Worm (Caenorhabditis elegans) whole organism, L3 larva: ENCODE results near the gene sphk-1.

Experiments used
- R02D3.7 ChIP-seq: fragments of 150-350 bp; optimal IDR thresholded peaks from 2 replicates; lab custom pipeline; 2014; ENCODE audit warnings: missing biosample characterization, missing genetic modification characterization
- ZK546.5 ChIP-seq: sonication (generic microtip); optimal IDR thresholded peaks from 2 replicates; lab custom pipeline; 2017; ENCODE audit warnings: missing biosample characterization, missing genetic modification characterization
- aly-2 ChIP-seq: fragments of 150-350 bp; optimal IDR thresholded peaks from 2 replicates; lab custom pipeline; 2014; ENCODE audit warnings: missing biosample characterization, missing genetic modification characterization
- ama-1 ChIP-seq: fragments of 150-350 bp; optimal IDR thresholded peaks from 2 replicates; lab custom pipeline; 2018
- ceh-16 ChIP-seq: sonication (generic microtip); optimal IDR thresholded peaks from 2 replicates; lab custom pipeline; 2017; ENCODE audit warnings: missing biosample characterization, missing genetic modification characterization
- ceh-28 ChIP-seq: fragments of 150-350 bp; optimal IDR thresholded peaks from 2 replicates; lab custom pipeline; 2014; ENCODE audit warnings: missing biosample characterization, missing genetic modification reagents, missing genetic modification characterization
- ceh-82 ChIP-seq: fragments of 150-350 bp; optimal IDR thresholded peaks from 2 replicates; lab custom pipeline; 2014; ENCODE audit warnings: missing biosample characterization, missing genetic modification characterization
- ceh-9 ChIP-seq: sonication (generic microtip); optimal IDR thresholded peaks from 2 replicates; lab custom pipeline; 2018; ENCODE audit warnings: missing biosample characterization, missing genetic modification characterization
- daf-12 ChIP-seq: fragments of 150-350 bp; optimal IDR thresholded peaks from 2 replicates; lab custom pipeline; 2014; ENCODE audit warnings: missing biosample characterization, missing genetic modification reagents, missing genetic modification characterization
- egl-27 ChIP-seq: sonication (generic microtip); optimal IDR thresholded peaks from 4 replicates; lab custom pipeline; 2017; ENCODE audit warnings: missing biosample characterization, missing genetic modification reagents, missing genetic modification characterization
- egl-5 ChIP-seq: fragments of 150-350 bp; optimal IDR thresholded peaks from 2 replicates; lab custom pipeline; 2017; ENCODE audit warnings: missing biosample characterization, missing genetic modification reagents, missing genetic modification characterization, inconsistent platforms
- elt-1 ChIP-seq: fragments of 150-350 bp; optimal IDR thresholded peaks from 2 replicates; lab custom pipeline; 2014; ENCODE audit warnings: missing biosample characterization, missing genetic modification characterization
- elt-2 ChIP-seq: sonication (generic microtip); optimal IDR thresholded peaks from 2 replicates; lab custom pipeline; 2016; ENCODE audit warnings: missing genetic modification reagents, mild to moderate bottlenecking, missing genetic modification characterization, missing compliant biosample characterization
- elt-3 ChIP-seq, 3 experiments: fragments of 150-350 bp in 1 of 3; sonication (generic microtip) in 2 of 3; optimal IDR thresholded peaks; 2 replicates in 2 of 3; 4 replicates in 1 of 3; lab custom pipeline; 2014 to 2017; ENCODE audit warnings: missing biosample characterization in 3 of 3, missing genetic modification characterization in 3 of 3
- eor-1 ChIP-seq, 2 experiments: fragments of 150-350 bp; optimal IDR thresholded peaks; 2 replicates each; lab custom pipeline; 2014 to 2018; ENCODE audit warnings: missing biosample characterization in 2 of 2, missing genetic modification characterization in 2 of 2
- fkh-10 ChIP-seq: sonication (generic microtip); optimal IDR thresholded peaks from 2 replicates; lab custom pipeline; 2017; ENCODE audit warnings: missing biosample characterization, missing genetic modification reagents, missing genetic modification characterization
- fkh-2 ChIP-seq: fragments of 150-350 bp; optimal IDR thresholded peaks from 2 replicates; lab custom pipeline; 2014; ENCODE audit warnings: missing biosample characterization, missing genetic modification reagents, missing genetic modification characterization
- fos-1 ChIP-seq: fragments of 150-350 bp; optimal IDR thresholded peaks from 2 replicates; lab custom pipeline; 2014; ENCODE audit warnings: missing biosample characterization, missing genetic modification characterization
- hmg-11 ChIP-seq: sonication (generic microtip); optimal IDR thresholded peaks from 2 replicates; lab custom pipeline; 2016; ENCODE audit warnings: missing genetic modification characterization, missing compliant biosample characterization
- jun-1 ChIP-seq: fragments of 150-350 bp; optimal IDR thresholded peaks from 2 replicates; lab custom pipeline; 2014; ENCODE audit warnings: missing biosample characterization, missing genetic modification reagents, missing genetic modification characterization
- lin-15B ChIP-seq: fragments of 150-350 bp; optimal IDR thresholded peaks from 2 replicates; lab custom pipeline; 2014; ENCODE audit warnings: missing biosample characterization, missing genetic modification characterization
- lin-39 ChIP-seq: fragments of 150-350 bp; optimal IDR thresholded peaks from 2 replicates; lab custom pipeline; 2018; ENCODE audit warnings: missing biosample characterization, missing genetic modification reagents, missing genetic modification characterization
- lsy-12 ChIP-seq: sonication (generic microtip); optimal IDR thresholded peaks from 2 replicates; lab custom pipeline; 2016; ENCODE audit warnings: mild to moderate bottlenecking, missing genetic modification characterization, missing compliant biosample characterization
- mdl-1 ChIP-seq: fragments of 150-350 bp; optimal IDR thresholded peaks from 2 replicates; lab custom pipeline; 2014; ENCODE audit warnings: missing biosample characterization, missing genetic modification characterization
- mml-1 ChIP-seq: fragments of 150-350 bp; sonication (generic microtip); optimal IDR thresholded peaks from 3 replicates; lab custom pipeline; 2014; ENCODE audit warnings: missing biosample characterization, missing genetic modification characterization
- nfya-1 ChIP-seq: sonication (generic microtip); optimal IDR thresholded peaks from 2 replicates; lab custom pipeline; 2017; ENCODE audit warnings: missing genetic modification characterization, mild to moderate bottlenecking, missing compliant biosample characterization, antibody characterized with exemption, moderate library complexity; ENCODE audit not compliant: insufficient read depth
- nhr-11 ChIP-seq: fragments of 150-350 bp; optimal IDR thresholded peaks from 2 replicates; lab custom pipeline; 2014; ENCODE audit warnings: missing biosample characterization, missing genetic modification characterization
- nhr-12 ChIP-seq: fragments of 150-350 bp; optimal IDR thresholded peaks from 2 replicates; lab custom pipeline; 2014; ENCODE audit warnings: missing biosample characterization, missing genetic modification characterization
- nhr-23 ChIP-seq: fragments of 150-350 bp; optimal IDR thresholded peaks from 2 replicates; lab custom pipeline; 2014; ENCODE audit warnings: missing biosample characterization, missing genetic modification reagents, missing genetic modification characterization
- nhr-237 ChIP-seq: fragments of 150-350 bp; optimal IDR thresholded peaks from 2 replicates; lab custom pipeline; 2014; ENCODE audit warnings: missing biosample characterization, missing genetic modification characterization
- nhr-25 ChIP-seq: sonication (generic microtip); optimal IDR thresholded peaks from 2 replicates; lab custom pipeline; 2017; ENCODE audit warnings: missing biosample characterization, missing genetic modification characterization
- nhr-28 ChIP-seq: fragments of 150-350 bp; optimal IDR thresholded peaks from 2 replicates; lab custom pipeline; 2014; ENCODE audit warnings: missing biosample characterization, missing genetic modification characterization
- nhr-43 ChIP-seq: sonication (generic microtip); optimal IDR thresholded peaks from 2 replicates; lab custom pipeline; 2016; ENCODE audit warnings: mild to moderate bottlenecking, missing genetic modification characterization, missing compliant biosample characterization; ENCODE audit not compliant: poor library complexity, severe bottlenecking
- nhr-67 ChIP-seq: fragments of 150-350 bp; optimal IDR thresholded peaks from 2 replicates; lab custom pipeline; 2014; ENCODE audit warnings: missing biosample characterization, missing genetic modification characterization
- nhr-76 ChIP-seq: fragments of 150-350 bp; sonication (generic microtip); optimal IDR thresholded peaks from 5 replicates; lab custom pipeline; 2014; ENCODE audit warnings: missing biosample characterization, missing genetic modification characterization
- nhr-77 ChIP-seq: fragments of 150-350 bp; optimal IDR thresholded peaks from 2 replicates; lab custom pipeline; 2014; ENCODE audit warnings: missing biosample characterization, missing genetic modification characterization
- pha-4 ChIP-seq: fragments of 150-350 bp; optimal IDR thresholded peaks from 2 replicates; lab custom pipeline; 2014; ENCODE audit warnings: missing biosample characterization, missing genetic modification reagents, missing genetic modification characterization
- pqm-1 ChIP-seq: fragments of 150-350 bp; optimal IDR thresholded peaks from 2 replicates; lab custom pipeline; 2017; ENCODE audit warnings: missing biosample characterization, missing genetic modification characterization, inconsistent platforms
- sea-2 ChIP-seq: fragments of 150-350 bp; sonication (generic microtip); optimal IDR thresholded peaks from 4 replicates; lab custom pipeline; 2014; ENCODE audit warnings: missing biosample characterization, missing genetic modification reagents, missing genetic modification characterization
- skn-1 ChIP-seq: fragments of 150-350 bp; optimal IDR thresholded peaks from 2 replicates; lab custom pipeline; 2014; ENCODE audit warnings: missing biosample characterization, missing genetic modification characterization
- snpc-4 ChIP-seq: fragments of 150-350 bp; optimal IDR thresholded peaks from 2 replicates; lab custom pipeline; 2014; ENCODE audit warnings: missing biosample characterization, missing genetic modification characterization
- tbx-2 ChIP-seq: sonication (generic microtip); optimal IDR thresholded peaks from 2 replicates; lab custom pipeline; 2016; ENCODE audit warnings: mild to moderate bottlenecking, missing genetic modification characterization, missing compliant biosample characterization
- unc-39 ChIP-seq: sonication (generic microtip); optimal IDR thresholded peaks from 4 replicates; lab custom pipeline; 2017; ENCODE audit warnings: missing biosample characterization, missing genetic modification characterization
- unc-62 ChIP-seq: fragments of 150-350 bp; sonication (generic microtip); optimal IDR thresholded peaks from 4 replicates; lab custom pipeline; 2014; ENCODE audit warnings: missing biosample characterization, missing genetic modification reagents, missing genetic modification characterization
- zag-1 ChIP-seq: fragments of 150-350 bp; optimal IDR thresholded peaks from 2 replicates; lab custom pipeline; 2014; ENCODE audit warnings: missing biosample characterization, missing genetic modification characterization
- ztf-11 ChIP-seq: fragments of 150-350 bp; optimal IDR thresholded peaks from 2 replicates; lab custom pipeline; 2014; ENCODE audit warnings: missing biosample characterization, missing genetic modification characterization
- ztf-4 ChIP-seq: fragments of 150-350 bp; optimal IDR thresholded peaks from 2 replicates; lab custom pipeline; 2014; ENCODE audit warnings: missing biosample characterization, missing genetic modification characterization

Gene sphk-1

DNA sequence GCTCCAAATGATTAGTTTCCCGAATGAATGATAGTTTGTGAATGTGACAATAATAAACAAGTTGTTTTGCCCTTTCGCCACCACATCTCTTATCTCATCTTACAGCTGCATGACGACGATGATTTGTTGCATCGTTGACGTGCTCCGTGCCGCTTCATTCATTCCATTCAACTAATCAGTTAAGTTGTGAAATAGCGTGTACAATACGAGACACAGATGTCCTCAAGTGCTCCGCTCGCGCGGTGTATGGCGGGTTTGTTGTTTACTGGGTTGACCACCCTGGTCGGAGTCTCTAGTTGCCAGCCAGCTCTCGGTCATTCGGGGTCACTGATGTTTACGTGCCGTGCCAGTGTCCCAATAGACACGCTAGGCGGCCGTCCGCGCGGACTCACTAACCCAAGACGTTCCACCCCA, 46.5 kb upstream of the sphk-1 start:
- TF ChIP-seq tbx-2 (tag; lab: Kevin White, UChicago) (no peak), pqm-1 (tag; lab: Kevin White, UChicago) (peak; percentile 73), ama-1 (lab: Kevin White, UChicago) (no peak), nhr-76 (tag; lab: Kevin White, UChicago) (no peak), lsy-12 (tag; lab: Kevin White, UChicago) (no peak), elt-2 (tag; lab: Kevin White, UChicago) (peak; percentile 19), pha-4 (peak; percentile 57), aly-2 (no peak)

ce11 chrII:8747246-8747938, 45.9 kb upstream of the sphk-1 start:
- TF ChIP-seq fkh-2 (tag; lab: Kevin White, UChicago) = no peak
- TF ChIP-seq ceh-9 = no peak
- TF ChIP-seq ZK546.5 (tag; lab: Kevin White, UChicago) = no peak
- no peak for TF ChIP-seq lin-15B (tag; lab: Kevin White, UChicago)
- TF ChIP-seq nfya-1 (tag; lab: Kevin White, UChicago) = peak; percentile 46
- no peak for TF ChIP-seq unc-39 (tag; lab: Kevin White, UChicago)
- no peak for TF ChIP-seq skn-1 (tag; lab: Kevin White, UChicago)
- TF ChIP-seq lsy-12 (tag; lab: Kevin White, UChicago) = peak; percentile 55
- TF ChIP-seq zag-1 (tag; lab: Kevin White, UChicago) = no peak
- no peak for TF ChIP-seq mdl-1
- TF ChIP-seq ceh-16 (tag; lab: Kevin White, UChicago) = no peak
- peak; percentile 52 for TF ChIP-seq lin-39 (tag; lab: Kevin White, UChicago)
- TF ChIP-seq nhr-237 = no peak
- peak; percentile 27 for TF ChIP-seq unc-62 (GFP tag; lab: Kevin White, UChicago)
- TF ChIP-seq elt-1 (tag; lab: Kevin White, UChicago) = no peak
- peak; percentile 60 for TF ChIP-seq elt-2 (tag; lab: Kevin White, UChicago)
- no peak for TF ChIP-seq ztf-11 (tag; lab: Kevin White, UChicago)
- TF ChIP-seq nhr-77 (tag; lab: Kevin White, UChicago) = no peak
- peak; percentile 30 for TF ChIP-seq R02D3.7 (tag; lab: Kevin White, UChicago)
- TF ChIP-seq fkh-10 (GFP tag; lab: Kevin White, UChicago) = no peak
- no peak for TF ChIP-seq fos-1 (tag; lab: Kevin White, UChicago)
- no peak for TF ChIP-seq eor-1 (tag; optimal IDR thresholded peaks at IDR 0.05; lab: Kevin White, UChicago)
- peak; percentile 70 for TF ChIP-seq tbx-2 (tag; lab: Kevin White, UChicago)
- TF ChIP-seq ceh-82 (tag; lab: Kevin White, UChicago) = no peak
- TF ChIP-seq nhr-67 = no peak
- TF ChIP-seq sea-2 (GFP tag; lab: Kevin White, UChicago) = no peak
- TF ChIP-seq daf-12 = no peak
- peak; percentile 42 for TF ChIP-seq nhr-23 (tag; lab: Kevin White, UChicago)
- no peak for TF ChIP-seq egl-27 (tag; lab: Kevin White, UChicago)
- peak; percentile 99 for TF ChIP-seq ama-1 (lab: Kevin White, UChicago)
- TF ChIP-seq ceh-28 (tag; lab: Kevin White, UChicago) = no peak
- TF ChIP-seq jun-1 (tag; lab: Kevin White, UChicago) = no peak
- no peak for TF ChIP-seq snpc-4
- peak; percentile 95 for TF ChIP-seq nhr-43 (tag; lab: Kevin White, UChicago)
- peak; percentile 21 for TF ChIP-seq hmg-11 (tag; lab: Kevin White, UChicago)
- TF ChIP-seq nhr-11 = no peak
- TF ChIP-seq mml-1 (tag; lab: Kevin White, UChicago) = no peak
- TF ChIP-seq nhr-12 = no peak
- no peak for TF ChIP-seq pqm-1 (tag; lab: Kevin White, UChicago)
- peak in 1 of 3 experiments; percentile 72 for TF ChIP-seq elt-3 (tag; optimal IDR thresholded peaks at IDR 0.05; lab: Kevin White, UChicago)
- TF ChIP-seq nhr-28 (tag; lab: Kevin White, UChicago) = no peak
- TF ChIP-seq egl-5 (tag; lab: Kevin White, UChicago) = no peak
- TF ChIP-seq nhr-25 (tag; lab: Kevin White, UChicago) = peak; percentile 92
- TF ChIP-seq nhr-76 (tag; lab: Kevin White, UChicago) = peak; percentile 33
- TF ChIP-seq aly-2 = no peak
- no peak for TF ChIP-seq pha-4
- peak; percentile 78 for TF ChIP-seq ztf-4
